Fruit fly (Drosophila melanogaster): ENCODE measurements around the gene Ptip.

Ptip gene

DNA sequence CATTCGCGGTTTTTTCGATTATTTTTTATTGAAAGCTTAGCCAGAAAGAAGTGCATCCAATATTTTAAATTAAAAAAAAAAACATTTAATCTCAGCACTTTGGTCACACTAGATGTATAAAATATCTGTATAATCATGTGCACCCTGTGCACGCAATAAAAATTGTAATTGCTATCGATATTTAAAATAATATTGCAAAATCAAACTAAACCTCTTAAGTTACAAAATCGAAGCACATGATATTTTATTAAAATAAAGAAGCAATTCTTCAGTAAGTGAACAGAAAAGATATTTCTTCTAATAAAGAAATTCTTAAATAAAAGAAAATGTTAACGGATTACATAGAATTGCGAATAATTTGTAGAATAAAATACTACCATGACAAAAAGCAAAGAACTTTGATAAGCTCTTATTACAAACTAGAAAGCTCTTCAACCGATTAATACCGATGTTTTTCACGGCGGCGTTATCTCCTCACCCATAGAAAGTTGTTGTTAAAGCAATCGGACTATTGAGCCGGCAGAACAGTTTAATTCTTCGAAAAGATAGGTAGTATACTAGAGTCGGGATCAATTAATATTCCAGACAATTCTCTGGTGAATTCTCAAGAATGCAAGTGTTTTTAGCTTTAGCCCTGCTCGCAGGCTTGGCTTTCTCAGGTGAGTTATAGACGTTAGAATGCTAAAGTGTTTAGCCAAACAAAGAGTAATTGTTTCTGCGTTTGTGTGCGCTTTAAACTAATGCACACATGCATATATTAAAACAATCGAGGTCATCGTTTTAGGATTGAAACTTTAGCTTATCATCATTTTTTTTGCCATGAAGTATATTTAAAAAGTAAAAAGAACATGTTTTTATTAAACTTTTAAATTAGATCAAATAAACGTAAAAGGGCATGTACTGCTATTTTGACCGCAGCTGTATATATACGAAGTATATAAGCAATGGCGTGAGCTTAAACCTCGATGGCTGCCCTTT, 34.9 kb downstream of the Ptip start, which contains the start of gene CtsK1 (continued):
- no peak for TF ChIP-seq CG13775 (GFP tag; optimal IDR thresholded peaks at IDR 0.05)
- no peak for TF ChIP-seq CG7963 (GFP tag; IDR thresholded peaks at IDR 0.05; ENCODE audit: partially characterized antibody)
- no peak for TF ChIP-seq CG4282 (GFP tag; optimal IDR thresholded peaks at IDR 0.05)
- TF ChIP-seq D19A (tag; optimal IDR thresholded peaks at IDR 0.05) = peak; percentile 97
- peak; percentile 2 for TF ChIP-seq CG3995 (GFP tag; optimal IDR thresholded peaks at IDR 0.05)
- no peak for TF ChIP-seq Dad (GFP tag; optimal IDR thresholded peaks at IDR 0.05)
- peak; percentile 30 for TF ChIP-seq Hmr (GFP tag; optimal IDR thresholded peaks at IDR 0.05)
- peak; percentile 8 for TF ChIP-seq CG30020 (tag; optimal IDR thresholded peaks at IDR 0.05)
- no peak for TF ChIP-seq caup (GFP tag; optimal IDR thresholded peaks at IDR 0.05; ENCODE audit: severe bottlenecking)
- no peak for TF ChIP-seq CG13296 (GFP tag; optimal IDR thresholded peaks at IDR 0.05)
- TF ChIP-seq lola (GFP tag; optimal IDR thresholded peaks at IDR 0.05) = no peak
- peak; percentile 72 for TF ChIP-seq hbn (GFP tag; IDR thresholded peaks at IDR 0.05; ENCODE audit: partially characterized antibody)
- peak; percentile 16; the same call in 1 of the 3 replicates for TF ChIP-seq tgo (GFP tag; IDR thresholded peaks at IDR 0.05)
- no peak for TF ChIP-seq Spps (tag; optimal IDR thresholded peaks at IDR 0.05)

DNA sequence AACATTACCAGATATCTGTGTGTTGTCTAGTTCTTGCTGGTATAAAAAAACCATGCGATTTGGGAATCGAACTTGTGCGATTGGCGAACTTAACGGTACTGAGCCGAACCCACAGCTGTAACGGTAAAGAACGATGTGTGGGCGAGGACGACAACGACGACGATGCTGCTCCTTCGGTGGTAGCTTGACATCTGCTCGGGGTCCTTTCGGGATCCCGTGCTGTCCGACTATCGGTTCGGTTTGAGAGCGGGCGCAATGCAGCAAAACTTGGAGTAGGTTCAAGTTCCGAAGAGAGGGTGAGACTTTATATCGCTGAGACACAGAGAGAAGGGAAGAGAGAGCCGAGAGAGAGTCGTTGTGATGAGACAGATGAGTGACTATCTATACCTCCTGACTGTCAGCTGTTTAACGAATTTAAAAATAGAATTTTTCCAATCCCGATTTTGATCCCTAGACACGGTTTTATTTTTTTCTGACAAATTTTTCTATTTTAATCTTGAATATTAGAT, 35.6 kb downstream of the Ptip start, which contains the start of gene CG17364:
Gene CG17364 (minus strand): TSS at position 168 of the 509 bp plus-strand sequence.
- TF ChIP-seq CG10321 (GFP tag; IDR thresholded peaks at IDR 0.05) (no peak), CG15696 (tag; optimal IDR thresholded peaks at IDR 0.05) (no peak), CG5245 (GFP tag; optimal IDR thresholded peaks at IDR 0.05) (no peak), Hr39 (optimal IDR thresholded peaks at IDR 0.05) (no peak), ind (GFP tag; optimal IDR thresholded peaks at IDR 0.05) (no peak), CG2199 (GFP tag; IDR thresholded peaks at IDR 0.05) (no peak), Gug (GFP tag; IDR thresholded peaks at IDR 0.05) (no peak), so (GFP tag; IDR thresholded peaks at IDR 0.05) (0 out of 3 replicates have a peak, but pooled peaks have one; percentile 22), CG8944 (GFP tag; optimal IDR thresholded peaks at IDR 0.05) (no peak), CG17802 (tag; optimal IDR thresholded peaks at IDR 0.05) (no peak), pros (GFP tag; optimal IDR thresholded peaks at IDR 0.05) (no peak), CG10565 (GFP tag; optimal IDR thresholded peaks at IDR 0.05) (no peak), MTF-1 (GFP tag; optimal IDR thresholded peaks at IDR 0.05; ENCODE audit: borderline replicate concordance) (no peak), fru (optimal IDR thresholded peaks at IDR 0.05) (no peak), CG11093 (GFP tag; IDR thresholded peaks at IDR 0.05) (no peak), odd (GFP tag; optimal IDR thresholded peaks at IDR 0.05) (no peak), caup (GFP tag; optimal IDR thresholded peaks at IDR 0.05; ENCODE audit: severe bottlenecking) (no peak), CG5180 (GFP tag; optimal IDR thresholded peaks at IDR 0.05) (peak; percentile 5), mld (GFP tag; IDR thresholded peaks at IDR 0.05; ENCODE audit: partially characterized antibody) (no peak), BtbVII (GFP tag; optimal IDR thresholded peaks at IDR 0.05) (peak; percentile 10), CG3065 (GFP tag; optimal IDR thresholded peaks at IDR 0.05) (no peak), CG9817 (tag; optimal IDR thresholded peaks at IDR 0.05) (no peak), Pdp1 (GFP tag; optimal IDR thresholded peaks at IDR 0.05) (no peak), Myb (GFP tag; optimal IDR thresholded peaks at IDR 0.05) (no peak), Fer2 (tag; optimal IDR thresholded peaks at IDR 0.05) (no peak), pita (GFP tag; optimal IDR thresholded peaks at IDR 0.05) (no peak), CG8089 (GFP tag; optimal IDR thresholded peaks at IDR 0.05) (no peak), Fer3 (tag; optimal IDR thresholded peaks at IDR 0.05) (no peak), CG2875 (GFP tag; optimal IDR thresholded peaks at IDR 0.05) (no peak), chn (GFP tag; optimal IDR thresholded peaks at IDR 0.05) (no peak), Ptx1 (GFP tag; IDR thresholded peaks at IDR 0.05) (no peak), CG9609 (GFP tag; optimal IDR thresholded peaks at IDR 0.05) (no peak), CG17568 (GFP tag; optimal IDR thresholded peaks at IDR 0.05) (no peak), onecut (GFP tag; IDR thresholded peaks at IDR 0.05) (no peak)
